Worm (Caenorhabditis elegans): ENCODE data around the gene F39B3.7.

ce11 chrX:17609948-17610347 lies 42.7 kb upstream of the F39B3.7 start, which contains the start of gene C16H3.3:
- TF ChIP-seq ztf-29 (GFP tag; IDR thresholded peaks at IDR 0.05) = no peak
- no peak for TF ChIP-seq tab-1 (GFP tag; IDR thresholded peaks at IDR 0.05)
- no peak for TF ChIP-seq T22C8.4 (GFP tag; IDR thresholded peaks at IDR 0.05)
- TF ChIP-seq ztf-23 (GFP tag; IDR thresholded peaks at IDR 0.05) = no peak
- TF ChIP-seq cog-1 (tag; optimal IDR thresholded peaks at IDR 0.05) = no peak
- TF ChIP-seq klf-2 (GFP tag; conservative IDR thresholded peaks at IDR 0.05) = no peak
